Fruit fly (Drosophila melanogaster) Kc167 (cell line): ENCODE measurements around the gene CG32137.

Experiments
- Myc ChIP-seq: fragments of >200 bp; optimal IDR thresholded peaks from 2 replicates; lab custom pipeline; 2017; ENCODE audit warnings: missing external identifiers
- h ChIP-seq: fragments of >200 bp; optimal IDR thresholded peaks from 3 replicates; lab custom pipeline; 2018; ENCODE audit warnings: missing external identifiers
- insv ChIP-seq: fragments of >200 bp; optimal IDR thresholded peaks from 3 replicates; lab custom pipeline; 2018; ENCODE audit warnings: missing external identifiers

DNA sequence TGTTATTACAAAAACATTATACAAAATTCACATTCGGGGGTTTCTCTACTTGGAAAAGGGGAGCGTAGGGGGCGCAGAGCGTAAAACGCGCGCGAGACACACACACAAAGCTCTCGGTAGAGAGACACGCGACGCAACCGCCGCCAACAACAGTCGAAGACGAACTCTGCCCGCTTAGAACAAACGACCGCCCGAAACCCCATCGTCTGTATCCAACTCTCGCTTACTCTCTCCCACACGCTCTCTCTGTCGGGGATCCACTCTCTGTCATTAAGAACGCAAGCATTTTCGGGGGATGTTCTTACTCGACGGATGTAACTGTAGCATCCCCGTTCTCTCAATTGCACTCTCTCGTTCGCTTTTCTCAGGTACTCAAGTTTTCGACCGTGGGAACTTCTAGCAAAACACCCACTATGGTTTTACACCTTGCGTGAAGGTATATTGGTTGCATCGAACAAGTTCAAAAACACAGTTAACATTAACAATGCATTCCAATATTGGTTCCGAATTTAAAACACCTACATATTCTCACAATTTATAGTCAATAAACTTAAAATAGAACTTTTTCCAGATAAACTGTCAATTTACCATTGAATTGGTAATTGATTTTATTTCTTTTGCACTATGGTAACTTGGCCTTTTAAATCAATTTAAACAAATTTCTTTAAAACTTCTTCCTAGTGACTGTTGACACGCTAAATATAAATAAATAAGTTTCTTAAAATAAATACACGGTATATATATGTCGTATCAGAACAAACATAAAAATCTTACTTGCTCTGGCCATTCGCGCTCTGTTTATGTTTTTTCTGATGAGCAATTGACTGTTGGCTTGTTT lies 19.0 kb upstream of the CG32137 start:
- no peak for TF ChIP-seq h
- TF ChIP-seq Myc (lab: Kevin White, UChicago) = no peak
- no peak for TF ChIP-seq insv (lab: Kevin White, UChicago)
